Worm (Caenorhabditis elegans): ENCODE measurements around the gene C17H12.5.

DNA sequence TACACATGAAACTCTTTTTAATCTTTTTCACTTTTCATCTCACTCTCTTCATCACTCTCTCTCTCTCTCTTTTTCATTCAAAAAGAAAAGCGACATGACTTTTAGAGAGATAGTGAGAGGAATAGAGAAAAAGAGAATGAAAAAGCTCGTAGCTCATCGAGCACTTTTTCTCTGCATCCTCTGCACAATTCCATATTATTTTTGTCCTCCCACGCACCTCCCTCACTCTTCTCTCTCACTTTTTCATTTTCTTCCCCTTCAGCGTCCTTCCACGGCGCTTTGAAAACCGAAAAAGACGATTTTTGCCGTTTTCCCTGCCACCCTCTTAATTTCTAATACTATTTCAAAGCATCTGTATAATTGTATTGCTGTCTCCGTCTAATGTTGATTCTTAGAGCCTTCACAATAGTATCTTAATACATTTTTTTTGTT, 21.7 kb upstream of the C17H12.5 start:
- peak; percentile 63 for TF ChIP-seq him-1 (tag; optimal IDR thresholded peaks at IDR 0.05)
- TF ChIP-seq dao-5 (tag; optimal IDR thresholded peaks at IDR 0.05), result no peak

Data from whole organism, L4/young adult.